Fruit fly (Drosophila melanogaster) whole organism, embryonic: Measurements from ENCODE around the gene CG7702.

Experiments used
- Aef1 ChIP-seq: fragments of 200-800 bp; sonication (Bioruptor generic); IDR thresholded peaks from 3 replicates; pipeline ENCODE4 v1.3.6; 2022; ENCODE audit warnings: missing biosample characterization, missing genetic modification characterization
- Bteb2 ChIP-seq: fragments of 200-800 bp; sonication (Bioruptor generic); optimal IDR thresholded peaks from 2 replicates; lab custom pipeline; 2016; ENCODE audit warnings: missing biosample characterization, missing genetic modification characterization
- CG10274 ChIP-seq: fragments of 200-800 bp; sonication (Bioruptor generic); optimal IDR thresholded peaks from 3 replicates; lab custom pipeline; 2017; ENCODE audit warnings: missing biosample characterization, mild to moderate bottlenecking, missing genetic modification characterization
- CG10366 ChIP-seq: fragments of 200-800 bp; sonication (Bioruptor generic); IDR thresholded peaks from 2 replicates; pipeline ENCODE4 v1.3.6; 2022; ENCODE audit warnings: missing biosample characterization, missing genetic modification characterization
- CG10979 ChIP-seq: fragments of 200-800 bp; sonication (Bioruptor generic); optimal IDR thresholded peaks from 2 replicates; lab custom pipeline; 2018; ENCODE audit warnings: missing biosample characterization, mild to moderate bottlenecking, missing genetic modification characterization, moderate library complexity
- CG11695 ChIP-seq: fragments of 200-800 bp; sonication (Bioruptor generic); IDR thresholded peaks from 3 replicates; pipeline ENCODE4 v1.3.6; 2022; ENCODE audit warnings: missing biosample characterization, missing genetic modification characterization
- CG14050 ChIP-seq: fragments of 200-800 bp; sonication (Bioruptor generic); IDR thresholded peaks from 3 replicates; pipeline ENCODE4 v1.3.6; 2022; ENCODE audit warnings: missing biosample characterization, missing genetic modification characterization
- CG1603 ChIP-seq: fragments of 200-800 bp; sonication (Bioruptor generic); optimal IDR thresholded peaks from 2 replicates; lab custom pipeline; 2019; ENCODE audit warnings: missing biosample characterization, mild to moderate bottlenecking, missing genetic modification characterization, moderate library complexity
- CG17361 ChIP-seq: fragments of 200-800 bp; sonication (Bioruptor generic); IDR thresholded peaks from 3 replicates; pipeline ENCODE4 v1.3.6; 2022; ENCODE audit warnings: missing biosample characterization, missing genetic modification characterization
- CG17912 ChIP-seq: fragments of 200-800 bp; sonication (Bioruptor generic); optimal IDR thresholded peaks from 2 replicates; lab custom pipeline; 2018; ENCODE audit warnings: missing biosample characterization, mild to moderate bottlenecking, missing genetic modification characterization
- CG1832 ChIP-seq: fragments of 200-800 bp; sonication (Bioruptor generic); optimal IDR thresholded peaks from 2 replicates; lab custom pipeline; 2017; ENCODE audit warnings: missing biosample characterization, mild to moderate bottlenecking, missing genetic modification characterization, inconsistent platforms
- CG4424 ChIP-seq: fragments of 200-800 bp; sonication (Bioruptor generic); optimal IDR thresholded peaks from 3 replicates; lab custom pipeline; 2016; ENCODE audit warnings: missing biosample characterization, missing genetic modification characterization
- CG4820 ChIP-seq: fragments of 200-800 bp; sonication (Bioruptor generic); optimal IDR thresholded peaks from 3 replicates; lab custom pipeline; 2016; ENCODE audit warnings: missing biosample characterization, missing genetic modification characterization
- CG4854 ChIP-seq: fragments of 200-800 bp; sonication (Bioruptor generic); optimal IDR thresholded peaks from 2 replicates; lab custom pipeline; 2016; ENCODE audit warnings: missing biosample characterization, missing genetic modification characterization, inconsistent platforms
- CG6272 ChIP-seq: fragments of 200-800 bp; sonication (Bioruptor generic); IDR thresholded peaks from 2 replicates; pipeline ENCODE4 v1.3.6; 2022; ENCODE audit warnings: missing biosample characterization, missing genetic modification characterization
- CG7745 ChIP-seq: fragments of 200-800 bp; sonication (Bioruptor generic); optimal IDR thresholded peaks from 2 replicates; lab custom pipeline; 2018; ENCODE audit warnings: missing biosample characterization, mild to moderate bottlenecking, missing genetic modification characterization, moderate library complexity
- CG8281 ChIP-seq: fragments of 200-800 bp; sonication (Bioruptor generic); optimal IDR thresholded peaks from 2 replicates; lab custom pipeline; 2018; ENCODE audit warnings: missing biosample characterization, mild to moderate bottlenecking, missing genetic modification characterization, moderate library complexity
- CG8924 ChIP-seq: fragments of 200-800 bp; optimal IDR thresholded peaks from 3 replicates; lab custom pipeline; 2019; ENCODE audit warnings: missing biosample characterization, mild to moderate bottlenecking, missing genetic modification characterization, moderate library complexity
- Camta ChIP-seq: fragments of 200-800 bp; sonication (Bioruptor generic); optimal IDR thresholded peaks from 2 replicates; lab custom pipeline; 2016; ENCODE audit warnings: missing biosample characterization, missing genetic modification characterization
- CkIIα-i1 ChIP-seq: fragments of 200-800 bp; sonication (Bioruptor generic); IDR thresholded peaks from 2 replicates; pipeline ENCODE4 v1.3.6; 2022; ENCODE audit warnings: missing biosample characterization, missing genetic modification characterization
- Dll ChIP-seq: fragments of 200-800 bp; sonication (Bioruptor generic); IDR thresholded peaks from 4 replicates; pipeline ENCODE4 v1.3.6; 2022; ENCODE audit warnings: missing biosample characterization, missing genetic modification characterization; ENCODE audit not compliant: partially characterized antibody
- Ets65A ChIP-seq: fragments of 200-800 bp; sonication (Bioruptor generic); peaks from one replicate; lab custom pipeline; 2016; ENCODE audit warnings: missing biosample characterization, missing genetic modification characterization
- HLH3B ChIP-seq: fragments of 200-800 bp; sonication (Bioruptor generic); IDR thresholded peaks from 2 replicates; pipeline ENCODE4 v1.3.6; 2022; ENCODE audit warnings: missing biosample characterization, missing genetic modification characterization
- Jarid2 ChIP-seq: fragments of 200-800 bp; sonication (Bioruptor generic); optimal IDR thresholded peaks from 3 replicates; lab custom pipeline; 2017; ENCODE audit warnings: mild to moderate bottlenecking, missing biosample characterization, missing genetic modification reagents, missing genetic modification characterization
- Lpt ChIP-seq: fragments of >200 bp; optimal IDR thresholded peaks from 2 replicates; lab custom pipeline; 2018; ENCODE audit warnings: missing biosample characterization, missing genetic modification characterization
- Mad ChIP-seq: fragments of 200-800 bp; sonication (Bioruptor generic); optimal IDR thresholded peaks from 2 replicates; lab custom pipeline; 2016; ENCODE audit warnings: missing biosample characterization, missing genetic modification characterization
- NC2α ChIP-seq: fragments of 200-800 bp; sonication (Bioruptor generic); optimal IDR thresholded peaks from 2 replicates; lab custom pipeline; 2016; ENCODE audit warnings: missing biosample characterization, missing genetic modification characterization
- NK7.1 ChIP-seq: fragments of 200-800 bp; sonication (Bioruptor generic); optimal IDR thresholded peaks from 3 replicates; lab custom pipeline; 2016; ENCODE audit warnings: missing biosample characterization, missing genetic modification characterization
- Oli ChIP-seq: fragments of 200-800 bp; sonication (Bioruptor generic); optimal IDR thresholded peaks from 2 replicates; lab custom pipeline; 2018; ENCODE audit warnings: missing biosample characterization, mild to moderate bottlenecking, missing genetic modification characterization, moderate library complexity
- Xbp1 ChIP-seq: fragments of 200-800 bp; sonication (Bioruptor generic); optimal IDR thresholded peaks from 3 replicates; lab custom pipeline; 2016; ENCODE audit warnings: missing biosample characterization, mild to moderate bottlenecking, missing genetic modification characterization
- bbx ChIP-seq: fragments of 200-800 bp; sonication (Bioruptor generic); IDR thresholded peaks from 2 replicates; pipeline ENCODE4 v1.3.6; 2022; ENCODE audit warnings: missing biosample characterization, missing genetic modification characterization; ENCODE audit not compliant: partially characterized antibody
- btn ChIP-seq: fragments of 200-800 bp; sonication (Bioruptor generic); optimal IDR thresholded peaks from 2 replicates; lab custom pipeline; 2016; ENCODE audit warnings: missing biosample characterization, missing genetic modification characterization
- cato ChIP-seq: fragments of 200-800 bp; sonication (Bioruptor generic); optimal IDR thresholded peaks from 2 replicates; lab custom pipeline; 2016; ENCODE audit warnings: missing biosample characterization, missing genetic modification characterization, borderline replicate concordance
- dm ChIP-seq: fragments of 200-800 bp; sonication (Bioruptor generic); optimal IDR thresholded peaks from 3 replicates; lab custom pipeline; 2016; ENCODE audit warnings: missing biosample characterization, missing genetic modification characterization
- ewg ChIP-seq: fragments of 200-800 bp; sonication (Bioruptor generic); optimal IDR thresholded peaks from 3 replicates; lab custom pipeline; 2017; ENCODE audit warnings: mild to moderate bottlenecking, missing biosample characterization, missing genetic modification reagents, missing genetic modification characterization
- fu2 ChIP-seq: fragments of 200-800 bp; sonication (Bioruptor generic); optimal IDR thresholded peaks from 2 replicates; lab custom pipeline; 2016; ENCODE audit warnings: missing biosample characterization, missing genetic modification characterization
- grau ChIP-seq: fragments of 200-800 bp; optimal IDR thresholded peaks from 3 replicates; lab custom pipeline; 2019; ENCODE audit warnings: missing biosample characterization, mild to moderate bottlenecking, missing genetic modification characterization, moderate library complexity
- hkb ChIP-seq, 2 experiments: fragments of 200-800 bp in 1 of 2; fragments of >200 bp in 1 of 2; sonication (Bioruptor generic) in 1 of 2; IDR thresholded peaks in 1 of 2; optimal IDR thresholded peaks in 1 of 2; 2 replicates each; pipeline versions ENCODE4 v1.3.6 to Lab custom; 2017 to 2022; ENCODE audit warnings: missing biosample characterization in 1 of 2, missing genetic modification characterization in 1 of 2
- inv ChIP-seq: fragments of 200-800 bp; sonication (Bioruptor generic); IDR thresholded peaks from 2 replicates; pipeline ENCODE4 v1.3.6; 2022; ENCODE audit warnings: missing biosample characterization, missing genetic modification characterization; ENCODE audit not compliant: partially characterized antibody
- lilli ChIP-seq: fragments of 200-800 bp; sonication (Bioruptor generic); optimal IDR thresholded peaks from 3 replicates; lab custom pipeline; 2016; ENCODE audit warnings: missing biosample characterization, missing genetic modification characterization
- pan ChIP-seq, 4 experiments: fragments of >200 bp in 3 of 4; fragments of 200-800 bp in 1 of 4; sonication (Bioruptor generic) in 1 of 4; optimal IDR thresholded peaks in 3 of 4; IDR thresholded peaks in 1 of 4; 2 replicates each; pipeline versions ENCODE4 v1.3.6 to Lab custom; 2017 to 2022; ENCODE audit warnings: missing biosample characterization in 2 of 4, missing genetic modification characterization in 2 of 4, mixed read lengths in 1 of 4
- phol ChIP-seq: fragments of 200-800 bp; sonication (Bioruptor generic); optimal IDR thresholded peaks from 3 replicates; lab custom pipeline; 2018; ENCODE audit warnings: missing biosample characterization, mild to moderate bottlenecking, missing genetic modification characterization, moderate library complexity
- repo ChIP-seq: fragments of 200-800 bp; sonication (Bioruptor generic); optimal IDR thresholded peaks from 2 replicates; lab custom pipeline; 2016; ENCODE audit warnings: missing biosample characterization, missing genetic modification characterization
- rib ChIP-seq: fragments of 200-800 bp; sonication (Bioruptor generic); IDR thresholded peaks from 2 replicates; pipeline ENCODE4 v1.3.6; 2022; ENCODE audit warnings: missing biosample characterization, missing genetic modification characterization
- ro ChIP-seq: fragments of 200-800 bp; sonication (Bioruptor generic); IDR thresholded peaks from 2 replicates; pipeline ENCODE4 v1.3.6; 2022; ENCODE audit warnings: missing biosample characterization, missing genetic modification characterization
- sens ChIP-seq: fragments of 200-800 bp; sonication (Bioruptor generic); peaks from one replicate; lab custom pipeline; 2016; ENCODE audit warnings: missing biosample characterization, missing genetic modification characterization
- sima ChIP-seq: fragments of 200-800 bp; sonication (Bioruptor generic); optimal IDR thresholded peaks from 2 replicates; lab custom pipeline; 2016; ENCODE audit warnings: missing biosample characterization, missing genetic modification characterization
- vnd ChIP-seq: fragments of 200-800 bp; sonication (Bioruptor generic); IDR thresholded peaks from 3 replicates; pipeline ENCODE4 v1.3.6; 2022; ENCODE audit warnings: missing biosample characterization, missing genetic modification characterization; ENCODE audit not compliant: partially characterized antibody
- wdn ChIP-seq: fragments of 200-800 bp; sonication (Bioruptor generic); IDR thresholded peaks from 2 replicates; pipeline ENCODE4 v1.3.6; 2022; ENCODE audit warnings: missing biosample characterization, missing genetic modification characterization

The CG7702 gene

dm6 chr3R:18719767-18720341 lies 50.7 kb downstream of the CG7702 start (continued):
- TF ChIP-seq grau (tag; lab: Kevin White, UChicago) (peak; percentile 88), cato (peak; percentile 15), CG8281 (tag; lab: Kevin White, UChicago) (peak; percentile 59), Lpt (no peak), Oli (tag; lab: Kevin White, UChicago) (peak; percentile 82), fu2 (GFP tag; lab: Kevin White, UChicago) (peak; percentile 73), HLH3B (GFP tag; lab: Robert Waterston, UW) (peak; percentile 88), CG17912 (GFP tag; lab: Kevin White, UChicago) (peak; percentile 42), pan (optimal IDR thresholded peaks at IDR 0.05; lab: Kevin White, UChicago) (no peak), pan (GFP tag; optimal IDR thresholded peaks at IDR 0.05 in 1 of 2, IDR thresholded peaks at IDR 0.05 in 1 of 2) (peak in 1 of 2 experiments; percentile 88), NK7.1 (GFP tag; lab: Kevin White, UChicago) (peak; percentile 65), CG11695 (GFP tag; lab: Robert Waterston, UW) (peak; percentile 81), rib (GFP tag; lab: Robert Waterston, UW) (no peak; the same call in 1 of the 2 replicates), CG10979 (tag; lab: Kevin White, UChicago) (peak; percentile 86), Aef1 (GFP tag; lab: Robert Waterston, UW) (peak; percentile 67), sens (GFP tag; lab: Kevin White, UChicago) (peak; percentile 96), hkb (optimal IDR thresholded peaks at IDR 0.05; lab: Kevin White, UChicago) (no peak), hkb (GFP tag; IDR thresholded peaks at IDR 0.05; lab: Robert Waterston, UW) (peak; percentile 90), CkIIα-i1 (GFP tag; lab: Robert Waterston, UW) (no peak), lilli (GFP tag; lab: Kevin White, UChicago) (peak; percentile 88), sima (GFP tag; lab: Kevin White, UChicago) (peak; percentile 30), Dll (GFP tag; lab: Robert Waterston, UW) (no peak), vnd (GFP tag; lab: Robert Waterston, UW) (no peak), btn (GFP tag; lab: Kevin White, UChicago) (peak; percentile 60), wdn (GFP tag; lab: Robert Waterston, UW) (peak; percentile 76), Ets65A (peak; percentile 93), CG8924 (tag; lab: Kevin White, UChicago) (peak; percentile 90), Camta (peak; percentile 66), CG6272 (GFP tag; lab: Robert Waterston, UW) (peak; percentile 82), Mad (GFP tag; lab: Kevin White, UChicago) (peak; percentile 72), CG1832 (GFP tag; lab: Kevin White, UChicago) (no peak), CG4820 (peak; percentile 72), CG1603 (tag; lab: Kevin White, UChicago) (peak; percentile 87), phol (tag; lab: Kevin White, UChicago) (peak; percentile 81), ewg (peak; percentile 69), CG4424 (GFP tag; lab: Kevin White, UChicago) (peak; percentile 78), dm (GFP tag; lab: Kevin White, UChicago) (peak; percentile 59), NC2α (peak; percentile 39), repo (GFP tag; lab: Kevin White, UChicago) (peak; percentile 67), Xbp1 (GFP tag; lab: Kevin White, UChicago) (peak; percentile 85), Jarid2 (GFP tag; lab: Kevin White, UChicago) (peak; percentile 64), CG17361 (GFP tag; lab: Robert Waterston, UW) (peak; percentile 91), inv (GFP tag; lab: Robert Waterston, UW) (no peak), Bteb2 (GFP tag; lab: Kevin White, UChicago) (peak; percentile 76), CG7745 (tag; lab: Kevin White, UChicago) (no peak), CG14050 (GFP tag; lab: Robert Waterston, UW) (peak; percentile 61), CG10274 (GFP tag; lab: Kevin White, UChicago) (peak; percentile 36), ro (peak; percentile 59; the same call in 1 of the 2 replicates), CG10366 (GFP tag; lab: Robert Waterston, UW) (peak; percentile 84), CG4854 (GFP tag; lab: Kevin White, UChicago) (no peak), bbx (GFP tag; lab: Robert Waterston, UW) (no peak)
